Fruit fly (Drosophila melanogaster): Measurements from ENCODE around the gene Septin1.
A peak's percentile ranks its signal among the peaks of the same experiment; 100 is the strongest.

- no peak for TF ChIP-seq tai (GFP tag; optimal IDR thresholded peaks at IDR 0.05)
- peak; percentile 11 for TF ChIP-seq Jra (GFP tag; optimal IDR thresholded peaks at IDR 0.05)
- TF ChIP-seq CG9705 (GFP tag; optimal IDR thresholded peaks at IDR 0.05): no peak
- TF ChIP-seq usp (GFP tag; optimal IDR thresholded peaks at IDR 0.05): no peak
- TF ChIP-seq N (GFP tag; optimal IDR thresholded peaks at IDR 0.05): no peak
- peak; percentile 5 for TF ChIP-seq h (GFP tag; optimal IDR thresholded peaks at IDR 0.05)
- no peak for TF ChIP-seq Rel (GFP tag; optimal IDR thresholded peaks at IDR 0.05)
- peak; percentile 0 for TF ChIP-seq Rel (tag; optimal IDR thresholded peaks at IDR 0.05)
- TF ChIP-seq br (GFP tag; optimal IDR thresholded peaks at IDR 0.05): no peak
These were observed 42.2 kb upstream of the Septin1 start, which contains the start of gene Rpt6 for dm6 chrX:21315852-21316251.

Measured in whole organism, wandering third instar larva.